Fruit fly (Drosophila melanogaster) whole organism, pupa: ENCODE measurements around the gene CG32376.

Experiments used
- CG10348 ChIP-seq: fragments of 200-800 bp; sonication (Bioruptor generic); IDR thresholded peaks from 2 replicates; pipeline ENCODE4 v1.3.6; 2022; ENCODE audit warnings: missing biosample characterization, missing genetic modification characterization
- CG13204 ChIP-seq: fragments of 200-800 bp; sonication (Bioruptor generic); optimal IDR thresholded peaks from 2 replicates; lab custom pipeline; 2018; ENCODE audit warnings: missing biosample characterization, mild to moderate bottlenecking, missing genetic modification characterization, moderate library complexity
- CG15710 ChIP-seq: fragments of 200-800 bp; sonication (Bioruptor generic); optimal IDR thresholded peaks from 2 replicates; lab custom pipeline; 2018; ENCODE audit warnings: missing biosample characterization, mild to moderate bottlenecking, missing genetic modification characterization, moderate library complexity
- CG32121 ChIP-seq: fragments of 200-800 bp; sonication (Bioruptor generic); IDR thresholded peaks from 2 replicates; pipeline ENCODE4 v1.3.6; 2022; ENCODE audit warnings: missing biosample characterization, missing genetic modification characterization
- CG4496 ChIP-seq: fragments of 200-800 bp; sonication (Bioruptor generic); IDR thresholded peaks from 3 replicates; pipeline ENCODE4 v1.3.6; 2022; ENCODE audit warnings: missing biosample characterization, missing genetic modification characterization
- CG9948 ChIP-seq: fragments of 200-800 bp; sonication (Bioruptor generic); optimal IDR thresholded peaks from 2 replicates; lab custom pipeline; 2018; ENCODE audit warnings: missing biosample characterization, mild to moderate bottlenecking, missing genetic modification characterization, moderate library complexity
- EcR ChIP-seq: fragments of 200-800 bp; sonication (Bioruptor generic); optimal IDR thresholded peaks from 3 replicates; lab custom pipeline; 2019; ENCODE audit warnings: missing biosample characterization, missing genetic modification characterization, mild to moderate bottlenecking, moderate library complexity, missing genetic modification reagents

DNA sequence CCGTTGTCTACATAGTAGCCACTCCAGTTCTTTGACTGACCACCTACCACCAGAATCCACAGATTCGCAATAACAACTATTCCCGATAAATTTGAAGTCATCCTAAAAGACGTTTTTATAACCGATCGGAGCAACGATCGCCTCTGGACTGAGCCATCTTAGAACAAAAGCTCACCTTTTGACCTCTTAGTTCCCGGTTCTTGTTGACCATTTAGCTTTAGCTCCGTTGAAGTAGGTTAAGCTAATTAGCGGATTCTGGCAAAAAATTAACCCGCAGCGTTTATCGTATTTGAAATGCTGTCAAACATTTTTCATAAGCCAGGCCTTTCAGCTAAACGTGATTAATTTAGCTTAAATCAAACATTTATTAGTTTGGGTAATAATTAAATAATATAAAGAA lies 1.2 kb downstream of the CG32376 start, which contains the start of gene CG32374:
- TF ChIP-seq CG15710 (no peak), CG4496 (no peak), EcR (no peak), CG10348 (GFP tag; lab: Robert Waterston, UW) (no peak), CG9948 (tag; lab: Kevin White, UChicago) (no peak), CG32121 (GFP tag; lab: Robert Waterston, UW) (no peak), CG13204 (no peak)
